Worm (Caenorhabditis elegans) whole organism, young adult: ENCODE data around the gene Y53F4B.21.
"Not testable (repeated sequence)": the region's sequence is repeated elsewhere in the genome, so short reads cannot be mapped to it uniquely, and the experiment has no call there.

ENCODE experiments used
- B0336.3 ChIP-seq: fragments of 200-800 bp; sonication (Bioruptor generic); IDR thresholded peaks from 2 replicates; pipeline ENCODE4 v1.3.6; 2022; ENCODE audit warnings: missing genetic modification characterization, missing compliant biosample characterization
- C06A6.2 ChIP-seq: fragments of 200-800 bp; sonication (Bioruptor generic); conservative IDR thresholded peaks from 2 replicates; pipeline ENCODE4 v1.3.6; 2022; ENCODE audit warnings: missing genetic modification characterization, missing compliant biosample characterization
- F57A8.1 ChIP-seq: fragments of 200-800 bp; sonication (Bioruptor generic); optimal IDR thresholded peaks from 2 replicates; lab custom pipeline; 2018; ENCODE audit warnings: mild to moderate bottlenecking, missing genetic modification characterization, moderate library complexity, missing compliant biosample characterization
- Y56A3A.18 ChIP-seq: fragments of 200-800 bp; sonication (Bioruptor generic); IDR thresholded peaks from 2 replicates; pipeline ENCODE4 v1.3.6; 2022; ENCODE audit warnings: missing genetic modification reagents, missing genetic modification characterization, missing compliant biosample characterization
- ZK185.1 ChIP-seq: sonication (generic microtip); optimal IDR thresholded peaks from 2 replicates; lab custom pipeline; 2016; ENCODE audit warnings: mild to moderate bottlenecking, missing genetic modification characterization, missing compliant biosample characterization; ENCODE audit not compliant: poor library complexity, severe bottlenecking
- aptf-3 ChIP-seq: fragments of 200-800 bp; sonication (Bioruptor generic); IDR thresholded peaks from 2 replicates; pipeline ENCODE4 v1.3.6; 2022; ENCODE audit warnings: missing genetic modification characterization, missing compliant biosample characterization
- atf-7 ChIP-seq: sonication (generic microtip); optimal IDR thresholded peaks from 2 replicates; lab custom pipeline; 2017; ENCODE audit warnings: mild to moderate bottlenecking, missing genetic modification characterization, missing compliant biosample characterization
- athp-1 ChIP-seq: sonication (generic microtip); optimal IDR thresholded peaks from 2 replicates; lab custom pipeline; 2017; ENCODE audit warnings: mild to moderate bottlenecking, missing genetic modification characterization, missing compliant biosample characterization
- attf-5 ChIP-seq: fragments of 200-800 bp; sonication (Bioruptor generic); optimal IDR thresholded peaks from 2 replicates; lab custom pipeline; 2018; ENCODE audit warnings: mild to moderate bottlenecking, missing genetic modification characterization, missing compliant biosample characterization
- bed-2 ChIP-seq: fragments of 200-800 bp; sonication (Bioruptor generic); IDR thresholded peaks from 2 replicates; pipeline ENCODE4 v1.3.6; 2022; ENCODE audit warnings: missing genetic modification reagents, missing genetic modification characterization, missing compliant biosample characterization
- ccch-3 ChIP-seq: fragments of 200-800 bp; sonication (Bioruptor generic); optimal IDR thresholded peaks from 2 replicates; lab custom pipeline; 2018; ENCODE audit warnings: mild to moderate bottlenecking, missing genetic modification characterization, missing compliant biosample characterization
- cebp-2 ChIP-seq: fragments of 200-800 bp; sonication (Bioruptor generic); IDR thresholded peaks from 2 replicates; pipeline ENCODE4 v1.3.6; 2022; ENCODE audit warnings: missing genetic modification characterization, missing compliant biosample characterization
- dpl-1 ChIP-seq: fragments of 150-350 bp; optimal IDR thresholded peaks from 2 replicates; lab custom pipeline; 2014; ENCODE audit warnings: missing biosample characterization, missing genetic modification reagents, missing genetic modification characterization
- efl-1 ChIP-seq: fragments of 150-350 bp; optimal IDR thresholded peaks from 2 replicates; lab custom pipeline; 2014; ENCODE audit warnings: missing biosample characterization, missing genetic modification reagents, missing genetic modification characterization
- egl-18 ChIP-seq: fragments of 200-800 bp; sonication (Bioruptor generic); IDR thresholded peaks from 2 replicates; pipeline ENCODE4 v1.3.6; 2022; ENCODE audit warnings: missing genetic modification reagents, missing genetic modification characterization, missing compliant biosample characterization
- ekl-4 ChIP-seq: fragments of 200-800 bp; sonication (Bioruptor generic); IDR thresholded peaks from 2 replicates; pipeline ENCODE4 v1.3.6; 2022; ENCODE audit warnings: missing genetic modification reagents, missing genetic modification characterization, missing compliant biosample characterization
- gei-17 ChIP-seq: fragments of 200-800 bp; sonication (Bioruptor generic); optimal IDR thresholded peaks from 2 replicates; lab custom pipeline; 2018; ENCODE audit warnings: mild to moderate bottlenecking, missing genetic modification characterization, missing compliant biosample characterization
- hlh-12 ChIP-seq: sonication (generic microtip); optimal IDR thresholded peaks from 2 replicates; lab custom pipeline; 2016; ENCODE audit warnings: missing genetic modification characterization, missing compliant biosample characterization
- hsf-1 ChIP-seq: fragments of 200-800 bp; sonication (Bioruptor generic); IDR thresholded peaks from 2 replicates; pipeline ENCODE4 v1.3.6; 2022; ENCODE audit warnings: missing genetic modification reagents, missing genetic modification characterization, missing compliant biosample characterization
- lag-1 ChIP-seq: fragments of 200-800 bp; sonication (Bioruptor generic); IDR thresholded peaks from 2 replicates; pipeline ENCODE4 v1.3.6; 2022; ENCODE audit warnings: missing genetic modification reagents, missing genetic modification characterization, missing compliant biosample characterization
- lin-35 ChIP-seq, 3 experiments: fragments of 150-350 bp in 2 of 3; sonication (generic microtip) in 1 of 3; optimal IDR thresholded peaks; 2 replicates each; lab custom pipeline; 2014 to 2018; ENCODE audit warnings: missing biosample characterization in 3 of 3, missing genetic modification characterization in 3 of 3, missing genetic modification reagents in 3 of 3
- lin-40 ChIP-seq: sonication (generic microtip); optimal IDR thresholded peaks from 2 replicates; lab custom pipeline; 2016; ENCODE audit warnings: missing genetic modification characterization, mild to moderate bottlenecking, missing compliant biosample characterization, missing genotype, missing genetic modification reagents
- lin-54 ChIP-seq: fragments of 200-800 bp; sonication (Bioruptor generic); optimal IDR thresholded peaks from 2 replicates; lab custom pipeline; 2018; ENCODE audit warnings: mild to moderate bottlenecking, missing genetic modification characterization, missing compliant biosample characterization
- madf-3 ChIP-seq: fragments of 200-800 bp; sonication (Bioruptor generic); IDR thresholded peaks from 2 replicates; pipeline ENCODE4 v1.3.6; 2022; ENCODE audit warnings: missing genetic modification reagents, missing genetic modification characterization, missing compliant biosample characterization
- madf-8 ChIP-seq: fragments of 200-800 bp; sonication (Bioruptor generic); conservative IDR thresholded peaks from 2 replicates; pipeline ENCODE4 v1.3.6; 2022; ENCODE audit warnings: missing genetic modification reagents, missing genetic modification characterization, missing compliant biosample characterization
- mcd-1 ChIP-seq: fragments of 200-800 bp; sonication (Bioruptor generic); IDR thresholded peaks from 2 replicates; pipeline ENCODE4 v1.3.6; 2022; ENCODE audit warnings: missing genetic modification reagents, missing genetic modification characterization, missing compliant biosample characterization
- nfya-1 ChIP-seq: sonication (generic microtip); optimal IDR thresholded peaks from 2 replicates; lab custom pipeline; 2017; ENCODE audit warnings: antibody characterized with exemption, missing compliant biosample characterization, missing genetic modification characterization, borderline replicate concordance; ENCODE audit not compliant: insufficient read depth
- nhr-179 ChIP-seq: sonication (generic microtip); optimal IDR thresholded peaks from 2 replicates; lab custom pipeline; 2016; ENCODE audit warnings: mild to moderate bottlenecking, missing genetic modification characterization, missing compliant biosample characterization
- nhr-27 ChIP-seq: fragments of 200-800 bp; sonication (Bioruptor generic); optimal IDR thresholded peaks from 2 replicates; lab custom pipeline; 2018; ENCODE audit warnings: mild to moderate bottlenecking, missing genetic modification characterization, moderate library complexity, missing compliant biosample characterization
- sdz-38 ChIP-seq: sonication (generic microtip); optimal IDR thresholded peaks from 2 replicates; lab custom pipeline; 2016; ENCODE audit warnings: missing genotype, missing genetic modification characterization, missing compliant biosample characterization
- sea-2 ChIP-seq: fragments of 200-800 bp; sonication (Bioruptor generic); IDR thresholded peaks from 2 replicates; pipeline ENCODE4 v1.3.6; 2022; ENCODE audit warnings: missing genetic modification characterization, missing compliant biosample characterization
- sptf-2 ChIP-seq: fragments of 200-800 bp; sonication (Bioruptor generic); optimal IDR thresholded peaks from 2 replicates; lab custom pipeline; 2018; ENCODE audit warnings: mild to moderate bottlenecking, missing genetic modification characterization, missing compliant biosample characterization
- tbx-9 ChIP-seq: sonication (generic microtip); optimal IDR thresholded peaks from 2 replicates; lab custom pipeline; 2016; ENCODE audit warnings: borderline replicate concordance, missing genetic modification characterization, inconsistent platforms, missing compliant biosample characterization
- xnd-1 ChIP-seq: sonication (generic microtip); optimal IDR thresholded peaks from 2 replicates; lab custom pipeline; 2016; ENCODE audit warnings: missing genotype, missing genetic modification reagents, missing genetic modification characterization, missing compliant biosample characterization
- ztf-28 ChIP-seq: fragments of 200-800 bp; sonication (Bioruptor generic); IDR thresholded peaks from 2 replicates; pipeline ENCODE4 v1.3.6; 2022; ENCODE audit warnings: missing genetic modification reagents, missing genetic modification characterization, missing compliant biosample characterization

Y53F4B.21 gene

DNA sequence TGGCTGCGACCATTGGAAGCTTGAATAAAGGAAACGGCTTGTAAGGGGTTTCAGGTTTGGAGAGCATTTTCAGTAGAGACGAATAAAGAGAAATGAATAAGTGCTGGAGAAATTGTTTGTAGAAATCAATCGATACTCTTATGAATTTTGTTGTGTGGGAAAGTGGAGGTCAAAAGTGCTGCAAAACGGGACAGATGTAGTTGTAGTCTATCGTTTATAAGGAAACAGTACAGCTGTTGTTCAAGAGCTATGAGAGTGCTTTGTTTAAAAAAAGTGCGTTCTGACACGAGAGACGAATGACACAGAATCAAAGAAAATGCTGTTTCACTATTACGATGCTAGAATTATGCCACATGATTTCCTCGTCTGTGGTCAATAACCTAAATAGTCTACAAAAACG, 40.5 kb downstream of the Y53F4B.21 start, which contains the start of gene Y53F4B.62:
Y53F4B.62 (minus strand) TSS at position 101 of the 400 bp plus-strand sequence.
- TF ChIP-seq ztf-28 (GFP tag; lab: Robert Waterston, UW): no peak
- TF ChIP-seq gei-17 (GFP tag; lab: Kevin White, UChicago): no peak
- TF ChIP-seq F57A8.1: no peak
- TF ChIP-seq mcd-1 (GFP tag; lab: Robert Waterston, UW): no peak
- no peak for TF ChIP-seq cebp-2
- no peak for TF ChIP-seq dpl-1 (GFP tag; lab: Kevin White, UChicago)
- no peak for TF ChIP-seq athp-1 (tag; lab: Kevin White, UChicago)
- TF ChIP-seq, all 124 proteins: peak for 0

DNA sequence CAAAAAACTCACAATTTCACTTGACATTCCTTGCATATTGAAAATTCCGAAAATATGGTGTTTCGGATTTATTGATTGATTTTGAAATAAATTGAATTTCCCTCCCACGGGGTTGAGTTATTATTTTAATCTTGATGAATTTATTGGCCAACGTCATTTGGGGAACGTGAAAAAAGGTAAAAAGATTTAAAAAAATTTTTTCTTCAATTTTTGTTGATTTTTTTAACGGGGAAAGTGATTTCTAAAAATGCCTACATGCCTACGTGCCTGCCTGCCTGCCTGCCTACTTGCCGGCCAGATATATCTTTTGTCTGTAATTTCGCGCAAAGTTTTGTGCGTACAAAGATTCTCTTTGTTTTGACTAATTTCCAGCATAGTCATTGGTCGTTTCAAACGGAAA, 44.4 kb downstream of the Y53F4B.21 start, which contains the start of gene Y53F4B.24:
Y53F4B.24 (minus strand) TSS at position 101 of the 400 bp plus-strand sequence.
- TF ChIP-seq tbx-9: no peak

DNA sequence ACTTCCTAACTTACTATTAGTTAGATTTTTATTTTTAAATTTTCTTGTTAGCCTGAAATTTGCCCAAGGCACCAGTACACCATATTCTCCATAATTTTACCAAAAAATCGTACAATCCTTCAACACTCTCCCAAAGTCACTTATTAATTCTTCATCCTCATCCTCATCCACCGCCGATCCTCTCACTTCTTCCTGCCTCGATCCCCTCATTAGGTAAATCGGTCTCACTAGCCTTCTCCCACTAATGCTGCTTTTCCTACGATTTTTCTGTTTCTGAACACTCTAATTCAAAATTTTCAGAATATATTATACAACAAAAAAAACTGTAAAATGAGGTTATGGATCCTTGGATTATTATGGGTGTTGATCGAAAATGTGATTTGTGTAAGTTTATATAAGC, 45.9 kb downstream of the Y53F4B.21 start, which contains the start of gene Y53F4B.25:
Y53F4B.25 (plus strand) TSS at position 301 of the 400 bp plus-strand sequence.
- no peak for TF ChIP-seq ekl-4 (GFP tag; lab: Robert Waterston, UW)
- no peak for TF ChIP-seq Y56A3A.18
- TF ChIP-seq lin-35 (GFP tag; optimal IDR thresholded peaks at IDR 0.05; lab: Kevin White, UChicago): no peak
- no peak for TF ChIP-seq B0336.3 (GFP tag; lab: Robert Waterston, UW)
- no peak for TF ChIP-seq madf-8 (GFP tag; lab: Robert Waterston, UW)
- no peak for TF ChIP-seq aptf-3
- TF ChIP-seq nhr-27 (tag; lab: Kevin White, UChicago): no peak
- no peak for TF ChIP-seq efl-1 (GFP tag; lab: Kevin White, UChicago)
- TF ChIP-seq bed-2 (GFP tag; lab: Robert Waterston, UW): no peak
- TF ChIP-seq hlh-12 (tag; lab: Kevin White, UChicago): no peak
- TF ChIP-seq, all 124 proteins: peak for 0

DNA sequence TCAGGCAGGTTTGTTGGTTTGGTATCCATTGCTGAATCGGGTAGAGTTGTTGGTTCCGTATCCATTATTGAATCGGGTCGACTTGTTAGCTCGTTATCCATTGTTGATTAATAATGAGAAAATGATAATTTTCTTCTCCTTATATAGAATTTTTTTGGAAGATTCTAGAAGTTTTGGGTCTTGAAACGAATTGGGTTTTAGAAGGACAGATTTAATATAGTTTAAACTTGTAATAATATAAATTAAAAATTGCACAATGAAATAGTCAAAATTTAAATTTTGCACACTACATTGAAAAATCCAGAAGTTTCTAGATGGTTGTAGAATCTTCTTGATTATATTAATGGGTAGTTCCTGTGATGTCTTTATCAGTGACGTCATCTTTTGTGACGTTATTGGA, 50.9 kb downstream of the Y53F4B.21 start, which contains the start of gene Y53F4B.26:
Y53F4B.26 (minus strand) TSS at position 101 of the 400 bp plus-strand sequence.
- not testable (repeated sequence) for TF ChIP-seq sdz-38 (tag; lab: Kevin White, UChicago); Y56A3A.18; lin-54

DNA sequence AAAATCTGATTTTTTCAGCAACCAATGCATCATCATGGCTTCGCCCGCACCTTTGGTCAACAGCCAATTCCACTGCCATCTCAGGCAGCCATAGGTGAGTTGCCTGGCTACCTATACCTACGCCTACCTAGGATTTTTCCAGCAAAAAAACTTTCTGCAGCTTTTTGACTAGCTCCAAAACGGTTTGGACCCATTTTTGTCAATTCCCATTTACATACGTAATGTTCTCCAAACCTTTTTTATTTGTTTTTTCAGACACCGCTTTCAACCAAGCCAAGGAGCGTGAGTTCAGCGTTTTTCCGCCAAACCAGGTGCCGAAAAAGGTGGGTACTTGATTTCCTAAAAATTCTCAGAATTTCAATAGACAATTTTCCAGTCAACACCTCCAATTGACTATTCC, 53.7 kb downstream of the Y53F4B.21 start:
- TF ChIP-seq ccch-3 (GFP tag; lab: Kevin White, UChicago) (no peak), madf-3 (GFP tag; lab: Robert Waterston, UW) (no peak), sptf-2 (GFP tag; lab: Kevin White, UChicago) (no peak), hsf-1 (GFP tag; lab: Robert Waterston, UW) (no peak), xnd-1 (tag; lab: Kevin White, UChicago) (no peak), nhr-179 (no peak), efl-1 (GFP tag; lab: Kevin White, UChicago) (no peak), C06A6.2 (GFP tag; lab: Robert Waterston, UW) (no peak), tbx-9 (no peak), nfya-1 (tag; lab: Kevin White, UChicago) (no peak), sea-2 (GFP tag; lab: Robert Waterston, UW) (no peak), lin-40 (tag; lab: Kevin White, UChicago) (no peak), attf-5 (GFP tag; lab: Kevin White, UChicago) (no peak), atf-7 (tag; lab: Kevin White, UChicago) (no peak), lag-1 (GFP tag; lab: Robert Waterston, UW) (no peak), ZK185.1 (tag; lab: Kevin White, UChicago) (no peak), egl-18 (GFP tag; lab: Robert Waterston, UW) (no peak)
